Worm (Caenorhabditis elegans): ENCODE measurements around the gene cept-2.

DNA sequence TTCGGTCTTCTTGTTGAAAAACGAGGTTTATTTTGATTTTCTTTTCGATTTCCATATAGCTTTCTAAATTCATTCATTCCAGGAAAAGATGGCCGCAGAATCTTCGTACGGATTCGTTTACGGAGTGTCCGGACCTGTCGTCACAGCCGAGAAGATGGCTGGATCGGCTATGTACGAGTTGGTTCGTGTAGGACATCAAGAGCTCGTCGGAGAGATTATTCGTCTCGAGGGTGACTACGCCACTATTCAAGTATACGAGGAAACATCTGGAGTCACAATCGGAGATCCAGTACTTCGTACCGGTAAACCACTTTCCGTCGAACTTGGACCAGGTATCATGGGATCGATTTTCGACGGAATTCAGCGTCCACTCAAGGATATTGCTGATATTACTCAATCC lies 4.1 kb downstream of the cept-2 start, which contains the start of gene vha-13:
- no peak for TF ChIP-seq hlh-15 (tag; optimal IDR thresholded peaks at IDR 0.05)
- no peak for TF ChIP-seq hlh-30 (tag; optimal IDR thresholded peaks at IDR 0.05; ENCODE audit: insufficient read depth)
- TF ChIP-seq ets-4 (tag; optimal IDR thresholded peaks at IDR 0.05), result no peak
- TF ChIP-seq unc-86 (tag; optimal IDR thresholded peaks at IDR 0.05), result no peak
- no peak for TF ChIP-seq fkh-10 (GFP tag; optimal IDR thresholded peaks at IDR 0.05)
- TF ChIP-seq pha-4 (tag; optimal IDR thresholded peaks at IDR 0.05), result no peak
- no peak for TF ChIP-seq lin-11 (tag; optimal IDR thresholded peaks at IDR 0.05)
- no peak for TF ChIP-seq ceh-9 (tag; optimal IDR thresholded peaks at IDR 0.05)
- TF ChIP-seq pag-3 (tag; optimal IDR thresholded peaks at IDR 0.05; ENCODE audit: borderline replicate concordance), result no peak
- TF ChIP-seq ceh-14 (tag; optimal IDR thresholded peaks at IDR 0.05), result no peak
- TF ChIP-seq dve-1 (tag; optimal IDR thresholded peaks at IDR 0.05), result no peak
- no peak for TF ChIP-seq pat-9 (tag; optimal IDR thresholded peaks at IDR 0.05)
- TF ChIP-seq ceh-34 (tag; optimal IDR thresholded peaks at IDR 0.05), result no peak
- no peak for TF ChIP-seq npax-4 (tag; optimal IDR thresholded peaks at IDR 0.05)

Data from whole organism, late embryonic.